Worm (Caenorhabditis elegans) whole organism, young adult: ENCODE results near the gene fbxc-20.

Experiments
- B0035.1 ChIP-seq: sonication (generic microtip); optimal IDR thresholded peaks from 2 replicates; lab custom pipeline; 2016; ENCODE audit warnings: missing genetic modification characterization, mild to moderate bottlenecking, missing compliant biosample characterization, missing genotype, missing genetic modification reagents
- B0336.3 ChIP-seq: fragments of 200-800 bp; sonication (Bioruptor generic); IDR thresholded peaks from 2 replicates; pipeline ENCODE4 v1.3.6; 2022; ENCODE audit warnings: missing genetic modification characterization, missing compliant biosample characterization
- ama-1 ChIP-seq, 3 experiments: fragments of 150-350 bp in 1 of 3; sonication (generic microtip) in 2 of 3; optimal IDR thresholded peaks; 2 replicates each; lab custom pipeline; 2014 to 2018; ENCODE audit warnings: missing biosample characterization in 2 of 3, missing genetic modification characterization in 2 of 3, missing genetic modification reagents in 2 of 3
- attf-5 ChIP-seq: fragments of 200-800 bp; sonication (Bioruptor generic); optimal IDR thresholded peaks from 2 replicates; lab custom pipeline; 2018; ENCODE audit warnings: mild to moderate bottlenecking, missing genetic modification characterization, missing compliant biosample characterization
- cebp-1 ChIP-seq, 2 experiments: fragments of 200-800 bp in 1 of 2; sonication (Bioruptor generic) in 1 of 2; sonication (generic microtip) in 1 of 2; IDR thresholded peaks in 1 of 2; optimal IDR thresholded peaks in 1 of 2; 2 replicates each; pipeline versions ENCODE4 v1.3.6 to Lab custom; 2017 to 2022; ENCODE audit warnings: missing compliant biosample characterization in 2 of 2, missing genetic modification characterization in 2 of 2, mild to moderate bottlenecking in 1 of 2, missing genetic modification reagents in 1 of 2, moderate library complexity in 1 of 2
- ceh-100 ChIP-seq: fragments of 200-800 bp; sonication (Bioruptor generic); IDR thresholded peaks from 2 replicates; pipeline ENCODE4 v1.3.6; 2022; ENCODE audit warnings: missing genetic modification reagents, missing genetic modification characterization, missing compliant biosample characterization
- ceh-79 ChIP-seq: sonication (generic microtip); optimal IDR thresholded peaks from 2 replicates; lab custom pipeline; 2017; ENCODE audit warnings: mild to moderate bottlenecking, missing genetic modification characterization, missing compliant biosample characterization
- dpl-1 ChIP-seq: fragments of 150-350 bp; optimal IDR thresholded peaks from 2 replicates; lab custom pipeline; 2014; ENCODE audit warnings: missing biosample characterization, missing genetic modification reagents, missing genetic modification characterization
- mel-28 ChIP-seq: sonication (generic microtip); optimal IDR thresholded peaks from 2 replicates; lab custom pipeline; 2016; ENCODE audit warnings: borderline replicate concordance, mild to moderate bottlenecking, missing genetic modification characterization, missing compliant biosample characterization
- nfyb-1 ChIP-seq: fragments of 200-800 bp; sonication (Bioruptor generic); IDR thresholded peaks from 2 replicates; pipeline ENCODE4 v1.3.6; 2022; ENCODE audit warnings: missing genetic modification reagents, missing genetic modification characterization, missing compliant biosample characterization
- tbx-9 ChIP-seq: sonication (generic microtip); optimal IDR thresholded peaks from 2 replicates; lab custom pipeline; 2016; ENCODE audit warnings: borderline replicate concordance, missing genetic modification characterization, inconsistent platforms, missing compliant biosample characterization
- unc-130 ChIP-seq: sonication (generic microtip); optimal IDR thresholded peaks from 2 replicates; lab custom pipeline; 2016; ENCODE audit warnings: missing genetic modification reagents, missing genetic modification characterization, missing compliant biosample characterization
- ztf-26 ChIP-seq: sonication (generic microtip); optimal IDR thresholded peaks from 2 replicates; lab custom pipeline; 2017; ENCODE audit warnings: missing genetic modification characterization, missing compliant biosample characterization
- ztf-28 ChIP-seq: fragments of 200-800 bp; sonication (Bioruptor generic); IDR thresholded peaks from 2 replicates; pipeline ENCODE4 v1.3.6; 2022; ENCODE audit warnings: missing genetic modification reagents, missing genetic modification characterization, missing compliant biosample characterization

- TF ChIP-seq tbx-9 (tag; lab: Kevin White, UChicago) = no peak
- TF ChIP-seq ama-1 (optimal IDR thresholded peaks at IDR 0.05; lab: Kevin White, UChicago) = no peak
- no peak for TF ChIP-seq ama-1 (GFP tag; optimal IDR thresholded peaks at IDR 0.05; lab: Kevin White, UChicago)
- TF ChIP-seq B0035.1 (tag; lab: Kevin White, UChicago) = no peak
- TF ChIP-seq nfyb-1 = no peak
- TF ChIP-seq dpl-1 (GFP tag; lab: Kevin White, UChicago) = no peak
- no peak for TF ChIP-seq mel-28 (tag; lab: Kevin White, UChicago)
- no peak for TF ChIP-seq ceh-100 (GFP tag; lab: Robert Waterston, UW)
- no peak for TF ChIP-seq ztf-26
- no peak for TF ChIP-seq cebp-1 (GFP tag; IDR thresholded peaks at IDR 0.05; lab: Robert Waterston, UW)
- no peak for TF ChIP-seq cebp-1 (tag; optimal IDR thresholded peaks at IDR 0.05; lab: Kevin White, UChicago)
- TF ChIP-seq ztf-28 (GFP tag; lab: Robert Waterston, UW) = no peak
- no peak for TF ChIP-seq unc-130 (GFP tag; lab: Kevin White, UChicago)
- no peak for TF ChIP-seq attf-5 (GFP tag; lab: Kevin White, UChicago)
- no peak for TF ChIP-seq ceh-79 (tag; lab: Kevin White, UChicago)
- TF ChIP-seq B0336.3 (GFP tag; lab: Robert Waterston, UW) = no peak
These were observed 20.1 kb upstream of the fbxc-20 start, which contains the start of gene F16G10.14 for ce11 chrII:2398884-2399283.
